Fruit fly (Drosophila melanogaster) whole organism, adult: Measurements from ENCODE around the gene CG2278.

Experiments
- CG12768 ChIP-seq: fragments of 200-800 bp; sonication (Bioruptor generic); optimal IDR thresholded peaks from 2 replicates; lab custom pipeline; 2017; ENCODE audit warnings: missing biosample characterization, missing genetic modification characterization, mild to moderate bottlenecking, moderate library complexity, missing genetic modification reagents
- CG5204 ChIP-seq: fragments of 200-800 bp; sonication (Bioruptor generic); optimal IDR thresholded peaks from 2 replicates; lab custom pipeline; 2016; ENCODE audit warnings: missing biosample characterization, missing genetic modification characterization
- CG7101 ChIP-seq: fragments of 200-800 bp; sonication (Bioruptor generic); optimal IDR thresholded peaks from 2 replicates; lab custom pipeline; 2018; ENCODE audit warnings: missing biosample characterization, mild to moderate bottlenecking, missing genetic modification characterization, moderate library complexity
- Crg-1 ChIP-seq: fragments of 200-800 bp; sonication (Bioruptor generic); optimal IDR thresholded peaks from 2 replicates; lab custom pipeline; 2016; ENCODE audit warnings: missing biosample characterization, missing genetic modification characterization
- Mnt ChIP-seq: fragments of 200-800 bp; sonication (Bioruptor generic); optimal IDR thresholded peaks from 2 replicates; lab custom pipeline; 2016; ENCODE audit warnings: missing biosample characterization, mild to moderate bottlenecking, missing genetic modification characterization
- bab1 ChIP-seq: fragments of 200-800 bp; sonication (Bioruptor generic); optimal IDR thresholded peaks from 3 replicates; lab custom pipeline; 2019; ENCODE audit warnings: missing biosample characterization, mild to moderate bottlenecking, missing genetic modification characterization, moderate library complexity
- cic ChIP-seq: fragments of 200-800 bp; sonication (Bioruptor generic); optimal IDR thresholded peaks from 2 replicates; lab custom pipeline; 2017; ENCODE audit warnings: missing biosample characterization, mild to moderate bottlenecking, missing genetic modification characterization, moderate library complexity
- kay ChIP-seq: fragments of 200-800 bp; sonication (Bioruptor generic); peaks from one replicate; lab custom pipeline; 2016; ENCODE audit warnings: missing biosample characterization, missing genetic modification characterization, borderline replicate concordance
- ovo ChIP-seq: fragments of 200-800 bp; sonication (Bioruptor generic); optimal IDR thresholded peaks from 2 replicates; lab custom pipeline; 2016; ENCODE audit warnings: missing biosample characterization, missing genetic modification characterization
- tj ChIP-seq: fragments of 200-800 bp; sonication (Bioruptor generic); optimal IDR thresholded peaks from 3 replicates; lab custom pipeline; 2017; ENCODE audit warnings: missing biosample characterization, mild to moderate bottlenecking, missing genetic modification characterization, moderate library complexity

- TF ChIP-seq ovo (GFP tag; lab: Kevin White, UChicago) (no peak), tj (GFP tag; lab: Kevin White, UChicago) (no peak), cic (GFP tag; lab: Kevin White, UChicago) (no peak), CG5204 (GFP tag; lab: Kevin White, UChicago) (no peak), CG12768 (GFP tag; lab: Kevin White, UChicago) (no peak), bab1 (GFP tag; lab: Kevin White, UChicago) (no peak), Crg-1 (no peak), Mnt (GFP tag; lab: Kevin White, UChicago) (no peak), kay (no peak), CG7101 (tag; lab: Kevin White, UChicago) (no peak)
These were observed 24.5 kb upstream of the CG2278 start for dm6 chrX:8194559-8194958.
